Worm (Caenorhabditis elegans): ENCODE data around the gene F40C5.1.

The F40C5.1 gene

DNA sequence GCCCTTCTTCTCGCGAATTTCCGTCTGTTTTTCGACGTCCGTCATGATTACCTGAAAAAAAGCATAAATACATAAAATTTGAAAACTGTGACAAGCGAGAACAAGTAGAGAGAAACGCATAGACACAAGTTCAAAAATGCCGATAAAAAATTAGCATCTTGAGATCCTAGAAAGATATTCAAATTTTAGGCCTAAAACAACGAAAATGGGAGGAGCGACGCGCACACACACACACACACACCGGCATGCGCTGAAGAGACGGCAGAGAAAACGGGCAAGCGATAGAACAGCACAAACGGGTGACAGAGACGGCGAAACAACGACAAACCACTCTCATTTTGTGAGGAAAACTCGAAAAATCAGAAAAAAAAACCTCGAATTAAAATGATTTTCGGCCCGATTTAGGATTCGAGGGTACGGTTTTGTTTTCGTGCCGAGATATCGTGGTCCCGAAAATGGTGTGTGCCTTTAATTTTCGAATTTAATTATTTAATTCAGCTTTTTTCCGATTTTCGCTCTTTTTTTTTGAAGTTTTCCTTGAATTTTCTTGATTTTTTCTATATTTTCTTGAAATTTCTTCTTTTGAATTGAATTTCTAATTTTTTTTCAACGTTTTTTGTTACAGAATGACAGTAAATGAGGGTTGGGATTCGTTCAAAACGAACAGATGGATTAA lies 13.6 kb downstream of the F40C5.1 start, which contains the start of the genes rpl-11.1 and T22F3.2:
rpl-11.1 (minus strand) TSS at position 51 of the 676 bp plus-strand sequence.
T22F3.2 (plus strand) TSS at position 626 of the 676 bp plus-strand sequence.
- TF ChIP-seq nhr-28 (tag; optimal IDR thresholded peaks at IDR 0.05) (no peak), cnd-1 (tag; optimal IDR thresholded peaks at IDR 0.05) (no peak), nhr-76 (tag; optimal IDR thresholded peaks at IDR 0.05) (no peak), ceh-43 (GFP tag; optimal IDR thresholded peaks at IDR 0.05) (no peak), zip-8 (tag; optimal IDR thresholded peaks at IDR 0.05) (no peak), unc-62 (GFP tag; optimal IDR thresholded peaks at IDR 0.05) (no peak), ztf-11 (tag; optimal IDR thresholded peaks at IDR 0.05) (no peak), snpc-4 (tag; optimal IDR thresholded peaks at IDR 0.05) (no peak), ceh-39 (tag; optimal IDR thresholded peaks at IDR 0.05) (no peak), nhr-237 (tag; optimal IDR thresholded peaks at IDR 0.05) (no peak), mab-5 (tag; optimal IDR thresholded peaks at IDR 0.05) (no peak), ces-1 (GFP tag; optimal IDR thresholded peaks at IDR 0.05) (no peak), bed-3 (GFP tag; optimal IDR thresholded peaks at IDR 0.05) (no peak), nhr-2 (tag; optimal IDR thresholded peaks at IDR 0.05) (no peak), ceh-83 (GFP tag; optimal IDR thresholded peaks at IDR 0.05) (no peak), sem-2 (GFP tag; optimal IDR thresholded peaks at IDR 0.05) (no peak), elt-1 (tag; optimal IDR thresholded peaks at IDR 0.05; ENCODE audit: borderline replicate concordance, insufficient read depth) (no peak), unc-120 (tag; optimal IDR thresholded peaks at IDR 0.05; ENCODE audit: poor library complexity, severe bottlenecking) (no peak), flh-1 (GFP tag; optimal IDR thresholded peaks at IDR 0.05) (no peak)

DNA sequence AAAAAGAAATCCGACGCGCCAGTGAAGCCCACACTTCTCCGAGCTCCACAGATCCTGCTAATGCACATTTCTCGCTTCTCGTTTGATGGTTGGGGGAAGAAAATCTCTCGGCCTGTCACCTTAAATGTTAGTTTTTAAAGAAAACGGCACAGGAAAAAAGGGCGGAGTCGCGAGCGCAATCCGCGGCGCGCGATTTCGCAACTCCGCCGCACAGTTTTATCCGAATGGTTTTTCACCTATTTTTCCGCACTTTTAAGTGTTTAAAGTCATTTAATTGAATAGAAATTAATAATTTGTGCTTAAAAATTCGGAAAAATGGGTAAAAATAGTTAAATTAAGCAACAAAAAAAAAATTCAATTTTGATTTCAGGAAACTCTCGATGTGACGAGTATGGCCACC lies 15.1 kb downstream of the F40C5.1 start:
- peak; percentile 82 for TF ChIP-seq ceh-43 (GFP tag; optimal IDR thresholded peaks at IDR 0.05)
- TF ChIP-seq unc-120 (tag; optimal IDR thresholded peaks at IDR 0.05; ENCODE audit: poor library complexity, severe bottlenecking) = peak; percentile 28
- TF ChIP-seq mls-2 (tag; optimal IDR thresholded peaks at IDR 0.05) = peak; percentile 74
- peak; percentile 42 for TF ChIP-seq drap-1 (GFP tag; optimal IDR thresholded peaks at IDR 0.05)
- no peak for TF ChIP-seq nhr-2 (tag; optimal IDR thresholded peaks at IDR 0.05)
- TF ChIP-seq sem-2 (GFP tag; optimal IDR thresholded peaks at IDR 0.05) = peak; percentile 28
- TF ChIP-seq tbx-8 (GFP tag; optimal IDR thresholded peaks at IDR 0.05) = peak; percentile 1
- TF ChIP-seq elt-3 (tag; optimal IDR thresholded peaks at IDR 0.05) = no peak
- no peak for TF ChIP-seq ham-2 (GFP tag; optimal IDR thresholded peaks at IDR 0.05)
- TF ChIP-seq lsy-2 (tag; optimal IDR thresholded peaks at IDR 0.05) = no peak
- TF ChIP-seq elt-1 (tag; optimal IDR thresholded peaks at IDR 0.05; ENCODE audit: borderline replicate concordance, insufficient read depth) = no peak
- TF ChIP-seq ceh-39 (tag; optimal IDR thresholded peaks at IDR 0.05) = no peak
- peak; percentile 69 for TF ChIP-seq ceh-83 (GFP tag; optimal IDR thresholded peaks at IDR 0.05)
- TF ChIP-seq cnd-1 (tag; optimal IDR thresholded peaks at IDR 0.05) = peak; percentile 31
- no peak for TF ChIP-seq unc-39 (tag; optimal IDR thresholded peaks at IDR 0.05)
- peak; percentile 80 for TF ChIP-seq M03D4.4 (tag; optimal IDR thresholded peaks at IDR 0.05)
- peak; percentile 33 for TF ChIP-seq flh-1 (GFP tag; optimal IDR thresholded peaks at IDR 0.05)
- TF ChIP-seq sptf-1 (tag; optimal IDR thresholded peaks at IDR 0.05) = peak; percentile 86
- peak; percentile 40 for TF ChIP-seq bed-3 (GFP tag; optimal IDR thresholded peaks at IDR 0.05)
- no peak for TF ChIP-seq ztf-11 (tag; optimal IDR thresholded peaks at IDR 0.05)
- TF ChIP-seq hlh-1 (tag; optimal IDR thresholded peaks at IDR 0.05) = peak; percentile 27

DNA sequence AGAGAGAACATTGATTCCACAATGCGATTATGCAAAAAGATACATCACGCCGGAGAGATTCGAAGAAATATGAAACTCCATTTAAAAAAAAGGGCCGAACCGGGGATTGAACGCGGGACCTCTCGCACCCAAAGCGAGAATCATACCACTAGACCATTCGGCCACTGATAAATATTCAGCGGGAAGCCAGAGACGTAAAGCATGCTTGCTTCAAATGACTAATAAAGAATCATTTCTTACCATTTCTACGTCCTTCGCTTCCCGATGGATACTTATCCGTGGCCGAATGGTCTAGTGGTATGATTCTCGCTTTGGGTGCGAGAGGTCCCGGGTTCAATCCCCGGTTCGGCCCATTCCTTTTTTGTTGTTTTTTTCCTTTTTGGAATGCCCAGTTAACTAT lies 15.7 kb downstream of the F40C5.1 start:
- TF ChIP-seq ceh-39 (tag; optimal IDR thresholded peaks at IDR 0.05) (no peak), lin-32 (GFP tag; optimal IDR thresholded peaks at IDR 0.05) (no peak), ztf-11 (tag; optimal IDR thresholded peaks at IDR 0.05) (no peak), M03D4.4 (tag; optimal IDR thresholded peaks at IDR 0.05) (no peak), unc-120 (tag; optimal IDR thresholded peaks at IDR 0.05; ENCODE audit: poor library complexity, severe bottlenecking) (no peak), ceh-43 (GFP tag; optimal IDR thresholded peaks at IDR 0.05) (no peak), bed-3 (GFP tag; optimal IDR thresholded peaks at IDR 0.05) (no peak), hlh-1 (tag; optimal IDR thresholded peaks at IDR 0.05) (no peak), lin-13 (tag; optimal IDR thresholded peaks at IDR 0.05) (no peak), flh-1 (GFP tag; optimal IDR thresholded peaks at IDR 0.05) (no peak), snpc-4 (tag; optimal IDR thresholded peaks at IDR 0.05) (no peak), mls-2 (tag; optimal IDR thresholded peaks at IDR 0.05) (no peak), nhr-76 (tag; optimal IDR thresholded peaks at IDR 0.05) (no peak), drap-1 (GFP tag; optimal IDR thresholded peaks at IDR 0.05) (no peak), sptf-1 (tag; optimal IDR thresholded peaks at IDR 0.05) (no peak), nhr-237 (tag; optimal IDR thresholded peaks at IDR 0.05) (no peak), ceh-83 (GFP tag; optimal IDR thresholded peaks at IDR 0.05) (no peak), zip-8 (tag; optimal IDR thresholded peaks at IDR 0.05) (no peak), tbx-8 (GFP tag; optimal IDR thresholded peaks at IDR 0.05) (no peak), blmp-1 (tag; optimal IDR thresholded peaks at IDR 0.05) (no peak)
